Worm (Caenorhabditis elegans): ENCODE data around the gene F44E5.17.

Gene F44E5.17

DNA sequence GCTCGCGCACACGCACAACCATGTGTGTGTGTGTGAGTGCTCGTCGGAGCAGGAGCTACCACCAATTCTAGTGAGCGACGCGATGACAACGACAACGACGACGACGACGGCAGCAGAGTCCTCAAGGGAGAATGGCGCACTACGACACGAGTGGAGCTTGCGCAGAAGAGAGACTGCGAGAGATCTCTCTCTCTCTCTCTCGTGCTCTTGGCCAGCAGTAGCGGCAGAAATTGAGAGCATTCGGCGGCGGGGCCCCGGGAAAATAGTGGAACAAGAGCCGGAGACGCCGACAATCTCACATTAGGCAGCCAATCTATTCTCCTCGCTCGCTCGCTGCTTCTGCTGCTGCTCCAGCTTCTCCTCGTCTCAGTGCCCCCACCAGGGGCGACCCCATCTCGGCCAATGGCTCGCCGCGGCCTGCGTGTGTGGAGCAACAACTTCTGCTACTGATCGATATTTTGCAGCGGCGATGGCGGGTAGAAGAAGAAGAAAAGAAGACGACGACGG is 1.6 kb downstream of the F44E5.17 start:
- TF ChIP-seq ceh-32 (tag; optimal IDR thresholded peaks at IDR 0.05; ENCODE audit: poor library complexity), result no peak
- no peak for TF ChIP-seq cey-2 (tag; optimal IDR thresholded peaks at IDR 0.05; ENCODE audit: borderline replicate concordance, insufficient read depth)
- TF ChIP-seq Y48G9A.11 (GFP tag; IDR thresholded peaks at IDR 0.05), result no peak
- TF ChIP-seq egl-43 (GFP tag; IDR thresholded peaks at IDR 0.05), result peak; percentile 79; the same call in 1 of the 2 replicates
- TF ChIP-seq mdl-1 (tag; optimal IDR thresholded peaks at IDR 0.05), result peak; percentile 5 to 73
- no peak for TF ChIP-seq F10B5.3 (tag; optimal IDR thresholded peaks at IDR 0.05)
- TF ChIP-seq egl-27 (tag; optimal IDR thresholded peaks at IDR 0.05), result no peak
- TF ChIP-seq snpc-4 (tag; optimal IDR thresholded peaks at IDR 0.05), result no peak
- no peak for TF ChIP-seq ama-1 (optimal IDR thresholded peaks at IDR 0.05)
- TF ChIP-seq D1046.2 (GFP tag; IDR thresholded peaks at IDR 0.05), result 0 out of 2 replicates have a peak, but pooled peaks have one; percentile 27
- no peak for TF ChIP-seq ceh-82 (tag; optimal IDR thresholded peaks at IDR 0.05)
- TF ChIP-seq sdz-12 (GFP tag; optimal IDR thresholded peaks at IDR 0.05), result no peak
- no peak for TF ChIP-seq nhr-25 (tag; optimal IDR thresholded peaks at IDR 0.05; ENCODE audit: borderline replicate concordance, insufficient read depth)
- peak; percentile 84 for TF ChIP-seq hlh-30 (tag; optimal IDR thresholded peaks at IDR 0.05; ENCODE audit: insufficient read depth)
- TF ChIP-seq R02D3.7 (tag; optimal IDR thresholded peaks at IDR 0.05), result no peak
- TF ChIP-seq vab-7 (GFP tag; IDR thresholded peaks at IDR 0.05), result no peak; the same call in 1 of the 2 replicates
- TF ChIP-seq lin-29 (GFP tag; IDR thresholded peaks at IDR 0.05), result no peak
- no peak for TF ChIP-seq nhr-76 (tag; optimal IDR thresholded peaks at IDR 0.05)
- no peak for TF ChIP-seq nhr-10 (tag; optimal IDR thresholded peaks at IDR 0.05)
- TF ChIP-seq nhr-237 (tag; optimal IDR thresholded peaks at IDR 0.05), result no peak
- no peak for TF ChIP-seq mxl-2 (GFP tag; conservative IDR thresholded peaks at IDR 0.05)
- TF ChIP-seq mdt-29 (GFP tag; IDR thresholded peaks at IDR 0.05), result no peak
- TF ChIP-seq lin-15B (tag; optimal IDR thresholded peaks at IDR 0.05), result no peak
- TF ChIP-seq ztf-11 (tag; optimal IDR thresholded peaks at IDR 0.05), result no peak
- TF ChIP-seq daf-8 (GFP tag; IDR thresholded peaks at IDR 0.05), result 0 out of 2 replicates have a peak, but pooled peaks have one; percentile 72
- TF ChIP-seq hmg-1.1 (GFP tag; IDR thresholded peaks at IDR 0.05), result peak; percentile 83; the same call in 1 of the 2 replicates
- peak; percentile 40 for TF ChIP-seq spr-3 (GFP tag; optimal IDR thresholded peaks at IDR 0.05)
- TF ChIP-seq unc-62 (GFP tag; optimal IDR thresholded peaks at IDR 0.05 in 1 of 2), result peak in 1 of 2 experiments; percentile 93
- no peak for TF ChIP-seq unc-62 (tag; optimal IDR thresholded peaks at IDR 0.05)
- no peak for TF ChIP-seq nhr-28 (tag; optimal IDR thresholded peaks at IDR 0.05)
- peak; percentile 18 for TF ChIP-seq nhr-48 (tag; optimal IDR thresholded peaks at IDR 0.05)
- no peak for TF ChIP-seq madf-9 (GFP tag; conservative IDR thresholded peaks at IDR 0.05)
- no peak for TF ChIP-seq aly-2 (tag; optimal IDR thresholded peaks at IDR 0.05)
- TF ChIP-seq arid-1 (GFP tag; conservative IDR thresholded peaks at IDR 0.05), result 0 out of 2 replicates have a peak, but pooled peaks have one; percentile 8
- no peak for TF ChIP-seq zfp-3 (GFP tag; conservative IDR thresholded peaks at IDR 0.05)
- TF ChIP-seq tag-97 (GFP tag; IDR thresholded peaks at IDR 0.05), result no peak
- no peak for TF ChIP-seq duxl-1 (tag; optimal IDR thresholded peaks at IDR 0.05; ENCODE audit: poor library complexity)
- no peak for TF ChIP-seq nhr-41 (GFP tag; IDR thresholded peaks at IDR 0.05)
- TF ChIP-seq lin-13 (GFP tag; optimal IDR thresholded peaks at IDR 0.05), result peak; percentile 1
- no peak for TF ChIP-seq zip-11 (GFP tag; IDR thresholded peaks at IDR 0.05)
- peak; percentile 21 for TF ChIP-seq mxl-3 (GFP tag; optimal IDR thresholded peaks at IDR 0.05)
- TF ChIP-seq ztf-7 (tag; optimal IDR thresholded peaks at IDR 0.05), result no peak
- no peak for TF ChIP-seq lin-1 (GFP tag; IDR thresholded peaks at IDR 0.05)
- TF ChIP-seq ctbp-1 (GFP tag; IDR thresholded peaks at IDR 0.05), result peak; percentile 91
- TF ChIP-seq T20F7.1 (GFP tag; optimal IDR thresholded peaks at IDR 0.05), result peak; percentile 56
- TF ChIP-seq daf-19 (GFP tag; conservative IDR thresholded peaks at IDR 0.05), result no peak
- TF ChIP-seq unc-39 (tag; optimal IDR thresholded peaks at IDR 0.05), result no peak
- TF ChIP-seq ces-1 (GFP tag; optimal IDR thresholded peaks at IDR 0.05), result no peak
- TF ChIP-seq ceh-62 (tag; optimal IDR thresholded peaks at IDR 0.05), result no peak
- no peak for TF ChIP-seq saeg-2 (GFP tag; IDR thresholded peaks at IDR 0.05)
- peak in 1 of 2 experiments; percentile 63 for TF ChIP-seq hif-1 (tag; optimal IDR thresholded peaks at IDR 0.05)

All from whole organism, L4 larva.